Worm (Caenorhabditis elegans) whole organism, young adult: ENCODE data around the gene ric-8.

Experiments used
- F23B12.7 ChIP-seq: sonication (generic microtip); optimal IDR thresholded peaks from 2 replicates; lab custom pipeline; 2017; ENCODE audit warnings: missing genetic modification characterization, mild to moderate bottlenecking, missing compliant biosample characterization, antibody characterized with exemption, moderate library complexity; ENCODE audit not compliant: insufficient read depth
- F37B4.10 ChIP-seq: fragments of 200-800 bp; sonication (Bioruptor generic); IDR thresholded peaks from 2 replicates; pipeline ENCODE4 v1.3.6; 2022; ENCODE audit warnings: missing genetic modification characterization, missing compliant biosample characterization
- F57C9.4 ChIP-seq: sonication (generic microtip); optimal IDR thresholded peaks from 2 replicates; lab custom pipeline; 2017; ENCODE audit warnings: mild to moderate bottlenecking, missing genetic modification characterization, missing compliant biosample characterization
- K12H6.12 ChIP-seq: fragments of 200-800 bp; sonication (Bioruptor generic); optimal IDR thresholded peaks from 2 replicates; lab custom pipeline; 2018; ENCODE audit warnings: mild to moderate bottlenecking, missing genetic modification characterization, missing compliant biosample characterization
- Y56A3A.18 ChIP-seq: fragments of 200-800 bp; sonication (Bioruptor generic); IDR thresholded peaks from 2 replicates; pipeline ENCODE4 v1.3.6; 2022; ENCODE audit warnings: missing genetic modification reagents, missing genetic modification characterization, missing compliant biosample characterization
- ZK185.1 ChIP-seq: sonication (generic microtip); optimal IDR thresholded peaks from 2 replicates; lab custom pipeline; 2016; ENCODE audit warnings: mild to moderate bottlenecking, missing genetic modification characterization, missing compliant biosample characterization; ENCODE audit not compliant: poor library complexity, severe bottlenecking
- akir-1 ChIP-seq: fragments of 200-800 bp; sonication (Bioruptor generic); optimal IDR thresholded peaks from 2 replicates; lab custom pipeline; 2018; ENCODE audit warnings: mild to moderate bottlenecking, missing genetic modification characterization, moderate library complexity, missing compliant biosample characterization
- aptf-2 ChIP-seq: fragments of 200-800 bp; sonication (Bioruptor generic); conservative IDR thresholded peaks from 2 replicates; pipeline ENCODE4 v1.3.6; 2022; ENCODE audit warnings: missing genetic modification reagents, missing genetic modification characterization, missing compliant biosample characterization
- aptf-3 ChIP-seq: fragments of 200-800 bp; sonication (Bioruptor generic); IDR thresholded peaks from 2 replicates; pipeline ENCODE4 v1.3.6; 2022; ENCODE audit warnings: missing genetic modification characterization, missing compliant biosample characterization
- attf-3 ChIP-seq: fragments of 200-800 bp; sonication (Bioruptor generic); conservative IDR thresholded peaks from 2 replicates; pipeline ENCODE4 v1.3.6; 2022; ENCODE audit warnings: missing genetic modification reagents, missing genetic modification characterization, missing compliant biosample characterization
- bed-1 ChIP-seq: fragments of 200-800 bp; sonication (Bioruptor generic); IDR thresholded peaks from 2 replicates; pipeline ENCODE4 v1.3.6; 2022; ENCODE audit warnings: missing genetic modification reagents, missing genetic modification characterization, missing compliant biosample characterization
- bed-2 ChIP-seq: fragments of 200-800 bp; sonication (Bioruptor generic); IDR thresholded peaks from 2 replicates; pipeline ENCODE4 v1.3.6; 2022; ENCODE audit warnings: missing genetic modification reagents, missing genetic modification characterization, missing compliant biosample characterization
- chd-7 ChIP-seq: sonication (generic microtip); optimal IDR thresholded peaks from 2 replicates; lab custom pipeline; 2016; ENCODE audit warnings: mild to moderate bottlenecking, missing genetic modification characterization, moderate library complexity, missing compliant biosample characterization
- dpff-1 ChIP-seq: sonication (generic microtip); optimal IDR thresholded peaks from 2 replicates; lab custom pipeline; 2017; ENCODE audit warnings: mild to moderate bottlenecking, missing genetic modification characterization, missing compliant biosample characterization
- egl-44 ChIP-seq: fragments of 200-800 bp; sonication (Bioruptor generic); IDR thresholded peaks from 2 replicates; pipeline ENCODE4 v1.3.6; 2022; ENCODE audit warnings: missing genetic modification reagents, missing genetic modification characterization, missing compliant biosample characterization
- egrh-3 ChIP-seq: fragments of 200-800 bp; sonication (Bioruptor generic); IDR thresholded peaks from 2 replicates; pipeline ENCODE4 v1.3.6; 2022; ENCODE audit warnings: missing genetic modification reagents, missing genetic modification characterization, missing compliant biosample characterization
- fkh-3 ChIP-seq: sonication (generic microtip); optimal IDR thresholded peaks from 2 replicates; lab custom pipeline; 2016; ENCODE audit warnings: mild to moderate bottlenecking, missing genetic modification characterization, missing compliant biosample characterization
- gei-17 ChIP-seq: fragments of 200-800 bp; sonication (Bioruptor generic); optimal IDR thresholded peaks from 2 replicates; lab custom pipeline; 2018; ENCODE audit warnings: mild to moderate bottlenecking, missing genetic modification characterization, missing compliant biosample characterization
- hrde-1 ChIP-seq: sonication (generic microtip); optimal IDR thresholded peaks from 2 replicates; lab custom pipeline; 2016; ENCODE audit warnings: missing genetic modification characterization, mild to moderate bottlenecking, missing compliant biosample characterization, moderate library complexity, missing genotype, missing genetic modification reagents, borderline replicate concordance
- hsf-1 ChIP-seq: fragments of 200-800 bp; sonication (Bioruptor generic); IDR thresholded peaks from 2 replicates; pipeline ENCODE4 v1.3.6; 2022; ENCODE audit warnings: missing genetic modification reagents, missing genetic modification characterization, missing compliant biosample characterization
- lag-1 ChIP-seq: fragments of 200-800 bp; sonication (Bioruptor generic); IDR thresholded peaks from 2 replicates; pipeline ENCODE4 v1.3.6; 2022; ENCODE audit warnings: missing genetic modification reagents, missing genetic modification characterization, missing compliant biosample characterization
- let-526 ChIP-seq: fragments of 200-800 bp; sonication (Bioruptor generic); IDR thresholded peaks from 2 replicates; pipeline ENCODE4 v1.3.6; 2022; ENCODE audit warnings: missing genetic modification reagents, missing genetic modification characterization, missing compliant biosample characterization
- lin-26 ChIP-seq: fragments of 200-800 bp; sonication (Bioruptor generic); IDR thresholded peaks from 2 replicates; pipeline ENCODE4 v1.3.6; 2022; ENCODE audit warnings: missing genetic modification reagents, missing genetic modification characterization, missing compliant biosample characterization
- lin-35 ChIP-seq, 3 experiments: fragments of 150-350 bp in 2 of 3; sonication (generic microtip) in 1 of 3; optimal IDR thresholded peaks; 2 replicates each; lab custom pipeline; 2014 to 2018; ENCODE audit warnings: missing biosample characterization in 3 of 3, missing genetic modification characterization in 3 of 3, missing genetic modification reagents in 3 of 3
- mcd-1 ChIP-seq: fragments of 200-800 bp; sonication (Bioruptor generic); IDR thresholded peaks from 2 replicates; pipeline ENCODE4 v1.3.6; 2022; ENCODE audit warnings: missing genetic modification reagents, missing genetic modification characterization, missing compliant biosample characterization
- mel-28 ChIP-seq: sonication (generic microtip); optimal IDR thresholded peaks from 2 replicates; lab custom pipeline; 2016; ENCODE audit warnings: borderline replicate concordance, mild to moderate bottlenecking, missing genetic modification characterization, missing compliant biosample characterization
- nfya-2 ChIP-seq: fragments of 200-800 bp; sonication (Bioruptor generic); IDR thresholded peaks from 2 replicates; pipeline ENCODE4 v1.3.6; 2022; ENCODE audit warnings: missing genetic modification reagents, missing genetic modification characterization, missing compliant biosample characterization
- nhr-120 ChIP-seq: fragments of 200-800 bp; sonication (Bioruptor generic); IDR thresholded peaks from 2 replicates; pipeline ENCODE4 v1.3.6; 2022; ENCODE audit warnings: missing genetic modification characterization, missing compliant biosample characterization
- nhr-179 ChIP-seq: sonication (generic microtip); optimal IDR thresholded peaks from 2 replicates; lab custom pipeline; 2016; ENCODE audit warnings: mild to moderate bottlenecking, missing genetic modification characterization, missing compliant biosample characterization
- nhr-90 ChIP-seq: sonication (generic microtip); optimal IDR thresholded peaks from 2 replicates; lab custom pipeline; 2016; ENCODE audit warnings: missing genotype, mild to moderate bottlenecking, missing genetic modification characterization, missing compliant biosample characterization
- rec-8 ChIP-seq, 2 experiments: sonication (generic microtip); optimal IDR thresholded peaks; 2 replicates each; lab custom pipeline; 2016; ENCODE audit warnings: mild to moderate bottlenecking in 2 of 2, missing genetic modification characterization in 2 of 2, missing genetic modification reagents in 2 of 2, missing genotype in 2 of 2, missing biosample characterization in 1 of 2, missing compliant biosample characterization in 1 of 2, moderate library complexity in 1 of 2
- repo-1 ChIP-seq: sonication (generic microtip); optimal IDR thresholded peaks from 2 replicates; lab custom pipeline; 2017; ENCODE audit warnings: mild to moderate bottlenecking, missing genetic modification characterization, missing compliant biosample characterization
- rpc-1 ChIP-seq, 2 experiments: fragments of 150-350 bp in 1 of 2; sonication (generic microtip) in 1 of 2; optimal IDR thresholded peaks; 2 replicates each; lab custom pipeline; 2014 to 2018; ENCODE audit warnings: missing biosample characterization in 1 of 2, missing genetic modification characterization in 1 of 2, missing genetic modification reagents in 1 of 2, missing genotype in 1 of 2
- sdz-38 ChIP-seq: sonication (generic microtip); optimal IDR thresholded peaks from 2 replicates; lab custom pipeline; 2016; ENCODE audit warnings: missing genotype, missing genetic modification characterization, missing compliant biosample characterization
- sea-2 ChIP-seq: fragments of 200-800 bp; sonication (Bioruptor generic); IDR thresholded peaks from 2 replicates; pipeline ENCODE4 v1.3.6; 2022; ENCODE audit warnings: missing genetic modification characterization, missing compliant biosample characterization
- tbp1 ChIP-seq: fragments of 200-800 bp; sonication (Bioruptor generic); optimal IDR thresholded peaks from 2 replicates; lab custom pipeline; 2018; ENCODE audit warnings: mild to moderate bottlenecking, missing genetic modification characterization, missing compliant biosample characterization
- tbx-9 ChIP-seq: sonication (generic microtip); optimal IDR thresholded peaks from 2 replicates; lab custom pipeline; 2016; ENCODE audit warnings: borderline replicate concordance, missing genetic modification characterization, inconsistent platforms, missing compliant biosample characterization
- zfh-2 ChIP-seq: fragments of 200-800 bp; sonication (Bioruptor generic); conservative IDR thresholded peaks from 2 replicates; pipeline ENCODE4 v1.3.6; 2022; ENCODE audit warnings: missing genetic modification reagents, missing genetic modification characterization, missing compliant biosample characterization
- zim-3 ChIP-seq: sonication (generic microtip); optimal IDR thresholded peaks from 2 replicates; lab custom pipeline; 2017; ENCODE audit warnings: mild to moderate bottlenecking, missing genetic modification characterization, moderate library complexity, missing compliant biosample characterization
- ztf-28 ChIP-seq: fragments of 200-800 bp; sonication (Bioruptor generic); IDR thresholded peaks from 2 replicates; pipeline ENCODE4 v1.3.6; 2022; ENCODE audit warnings: missing genetic modification reagents, missing genetic modification characterization, missing compliant biosample characterization
- ztf-3 ChIP-seq: fragments of 200-800 bp; sonication (Bioruptor generic); optimal IDR thresholded peaks from 2 replicates; lab custom pipeline; 2018; ENCODE audit warnings: mild to moderate bottlenecking, missing genetic modification characterization, missing compliant biosample characterization

ric-8 gene

ce11 chrIV:2640950-2641349 lies 1.8 kb upstream of the ric-8 start, which contains the start of the genes mdf-2 and nduv-3 (continued):
- no peak for TF ChIP-seq F37B4.10
- TF ChIP-seq ztf-28 = no peak
- TF ChIP-seq nhr-179 (tag; lab: Kevin White, UChicago) = no peak
- no peak for TF ChIP-seq let-526
- TF ChIP-seq gei-17 (GFP tag; lab: Kevin White, UChicago) = no peak
- no peak for TF ChIP-seq lin-26 (GFP tag; lab: Robert Waterston, UW)
- no peak for TF ChIP-seq sdz-38 (tag; lab: Kevin White, UChicago)
- no peak for TF ChIP-seq aptf-3 (GFP tag; lab: Robert Waterston, UW)
- TF ChIP-seq rpc-1 (optimal IDR thresholded peaks at IDR 0.05; lab: Kevin White, UChicago) = no peak
- TF ChIP-seq rpc-1 (tag; optimal IDR thresholded peaks at IDR 0.05; lab: Kevin White, UChicago) = no peak
- TF ChIP-seq lag-1 (GFP tag; lab: Robert Waterston, UW) = no peak
- TF ChIP-seq nhr-120 (GFP tag; lab: Robert Waterston, UW) = no peak
- TF ChIP-seq chd-7 (tag; lab: Kevin White, UChicago) = no peak
- TF ChIP-seq rec-8 (tag; optimal IDR thresholded peaks at IDR 0.05; lab: Kevin White, UChicago) = no peak
- TF ChIP-seq zfh-2 (GFP tag; lab: Robert Waterston, UW) = 0 out of 2 replicates have a peak, but pooled peaks have one; percentile 25
- no peak for TF ChIP-seq Y56A3A.18 (GFP tag; lab: Robert Waterston, UW)
- TF ChIP-seq F57C9.4 (tag; lab: Kevin White, UChicago) = no peak
- peak; percentile 87 for TF ChIP-seq mcd-1 (GFP tag; lab: Robert Waterston, UW)
- TF ChIP-seq bed-2 (GFP tag; lab: Robert Waterston, UW) = no peak
- TF ChIP-seq aptf-2 = no peak
- TF ChIP-seq hsf-1 (GFP tag; lab: Robert Waterston, UW) = peak; percentile 56; the same call in 1 of the 2 replicates
- no peak for TF ChIP-seq bed-1 (GFP tag; lab: Robert Waterston, UW)
- 0 out of 2 replicates have a peak, but pooled peaks have one; percentile 36 for TF ChIP-seq egl-44 (GFP tag; lab: Robert Waterston, UW)
- peak; percentile 81 for TF ChIP-seq attf-3 (GFP tag; lab: Robert Waterston, UW)
- TF ChIP-seq hrde-1 = no peak
- no peak for TF ChIP-seq egrh-3 (GFP tag; lab: Robert Waterston, UW)
- TF ChIP-seq fkh-3 (tag; lab: Kevin White, UChicago) = no peak
- no peak for TF ChIP-seq ZK185.1
- no peak for TF ChIP-seq repo-1 (tag; lab: Kevin White, UChicago)
- no peak for TF ChIP-seq sea-2 (GFP tag; lab: Robert Waterston, UW)
- no peak for TF ChIP-seq ztf-3 (GFP tag; lab: Kevin White, UChicago)
- TF ChIP-seq nhr-90 = no peak
- no peak for TF ChIP-seq dpff-1 (tag; lab: Kevin White, UChicago)
- no peak for TF ChIP-seq akir-1 (GFP tag; lab: Kevin White, UChicago)
- TF ChIP-seq F23B12.7 (tag; lab: Kevin White, UChicago) = peak; percentile 9
- no peak for TF ChIP-seq mel-28 (tag; lab: Kevin White, UChicago)
- TF ChIP-seq zim-3 (tag; lab: Kevin White, UChicago) = no peak
- no peak for TF ChIP-seq nfya-2 (GFP tag; lab: Robert Waterston, UW)
- no peak for TF ChIP-seq tbx-9 (tag; lab: Kevin White, UChicago)
- peak; percentile 52 for TF ChIP-seq tbp1 (GFP tag; lab: Kevin White, UChicago)
- no peak for TF ChIP-seq K12H6.12
- TF ChIP-seq lin-35 (GFP tag; optimal IDR thresholded peaks at IDR 0.05; lab: Kevin White, UChicago) = peak in 2 of 3 experiments; percentile 64 to 88
